Worm (Caenorhabditis elegans): ENCODE data around the gene col-85.
A peak's percentile ranks its signal among the peaks of the same experiment; 100 is the strongest.

Gene col-85

ce11 chrII:12494556-12495131 is at the start of gene col-85 (continued):
- TF ChIP-seq zfp-2 (tag; optimal IDR thresholded peaks at IDR 0.05), result peak; percentile 48
- TF ChIP-seq zag-1 (tag; optimal IDR thresholded peaks at IDR 0.05), result no peak
- no peak for TF ChIP-seq ces-1 (GFP tag; optimal IDR thresholded peaks at IDR 0.05)
- no peak for TF ChIP-seq set-16 (GFP tag; IDR thresholded peaks at IDR 0.05)
- peak; percentile 63 for TF ChIP-seq unc-130 (GFP tag; optimal IDR thresholded peaks at IDR 0.05)

ce11 chrII:12544533-12544932 is 49.6 kb upstream of the col-85 start, which contains the start of gene F49C5.9:
Gene F49C5.9, minus strand, starts transcription at chrII:12544633.
- TF ChIP-seq ztf-11 (tag; optimal IDR thresholded peaks at IDR 0.05) (no peak), php-3 (GFP tag; IDR thresholded peaks at IDR 0.05) (no peak), daf-12 (tag; optimal IDR thresholded peaks at IDR 0.05) (no peak), ceh-28 (tag; optimal IDR thresholded peaks at IDR 0.05) (no peak), nhr-111 (GFP tag; optimal IDR thresholded peaks at IDR 0.05) (no peak), madf-5 (GFP tag; IDR thresholded peaks at IDR 0.05) (no peak), hif-1 (tag; optimal IDR thresholded peaks at IDR 0.05) (no peak), zfp-3 (GFP tag; conservative IDR thresholded peaks at IDR 0.05) (no peak), ceh-32 (tag; optimal IDR thresholded peaks at IDR 0.05; ENCODE audit: poor library complexity) (no peak), tra-1 (GFP tag; IDR thresholded peaks at IDR 0.05) (no peak), dve-1 (tag; optimal IDR thresholded peaks at IDR 0.05; ENCODE audit: insufficient read depth) (no peak), nhr-102 (tag; optimal IDR thresholded peaks at IDR 0.05) (no peak), attf-4 (tag; optimal IDR thresholded peaks at IDR 0.05) (no peak), dmd-8 (GFP tag; IDR thresholded peaks at IDR 0.05) (no peak)

DNA sequence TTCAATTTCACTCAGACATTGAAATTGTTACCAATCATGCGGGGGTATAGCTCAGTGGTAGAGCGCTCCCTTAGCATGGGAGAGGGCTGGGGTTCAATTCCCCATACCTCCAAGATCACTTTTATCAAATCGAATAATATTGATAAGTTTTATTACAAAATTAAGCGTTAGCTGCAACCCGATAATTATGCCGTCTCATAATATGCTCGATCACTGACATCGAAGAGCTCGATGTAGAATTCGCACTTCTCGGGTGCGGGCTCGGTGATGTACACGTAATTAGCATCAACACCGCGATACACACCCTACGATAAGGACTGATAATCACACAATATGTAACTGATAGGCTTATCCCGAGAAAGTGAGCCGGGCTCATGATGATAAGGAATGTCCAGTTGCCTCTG is 47.7 kb upstream of the col-85 start:
- TF ChIP-seq dmd-6 (GFP tag; IDR thresholded peaks at IDR 0.05) (peak; percentile 40), lim-7 (GFP tag; IDR thresholded peaks at IDR 0.05) (peak; percentile 74), cey-2 (tag; optimal IDR thresholded peaks at IDR 0.05; ENCODE audit: borderline replicate concordance, insufficient read depth) (no peak), unc-39 (tag; optimal IDR thresholded peaks at IDR 0.05) (no peak), vab-7 (GFP tag; IDR thresholded peaks at IDR 0.05) (no peak), daf-19 (GFP tag; conservative IDR thresholded peaks at IDR 0.05) (no peak), nhr-25 (tag; optimal IDR thresholded peaks at IDR 0.05; ENCODE audit: borderline replicate concordance, insufficient read depth) (no peak), T20F7.1 (GFP tag; optimal IDR thresholded peaks at IDR 0.05) (no peak), pqm-1 (tag; optimal IDR thresholded peaks at IDR 0.05) (no peak), pha-4 (GFP tag; IDR thresholded peaks at IDR 0.05) (peak; percentile 45; the same call in 1 of the 2 replicates), pha-4 (tag; optimal IDR thresholded peaks at IDR 0.05) (no peak), fkh-10 (GFP tag; optimal IDR thresholded peaks at IDR 0.05) (no peak), Y5F2A.4 (GFP tag; optimal IDR thresholded peaks at IDR 0.05) (no peak), F37D6.2 (tag; optimal IDR thresholded peaks at IDR 0.05) (no peak), T26A8.4 (GFP tag; IDR thresholded peaks at IDR 0.05) (no peak), spr-3 (GFP tag; optimal IDR thresholded peaks at IDR 0.05) (no peak), hlh-30 (tag; optimal IDR thresholded peaks at IDR 0.05; ENCODE audit: insufficient read depth) (peak; percentile 22), nhr-48 (tag; optimal IDR thresholded peaks at IDR 0.05) (peak; percentile 9), ceh-28 (tag; optimal IDR thresholded peaks at IDR 0.05) (no peak), nhr-41 (GFP tag; IDR thresholded peaks at IDR 0.05) (no peak), F44E2.7 (GFP tag; IDR thresholded peaks at IDR 0.05) (0 out of 2 replicates have a peak, but pooled peaks have one; percentile 68), aly-2 (tag; optimal IDR thresholded peaks at IDR 0.05) (no peak), nhr-6 (tag; optimal IDR thresholded peaks at IDR 0.05) (no peak), daf-12 (tag; optimal IDR thresholded peaks at IDR 0.05) (no peak), tag-97 (GFP tag; IDR thresholded peaks at IDR 0.05) (no peak), daf-16 (GFP tag; optimal IDR thresholded peaks at IDR 0.05) (peak; percentile 42 to 84), daf-16 (tag; optimal IDR thresholded peaks at IDR 0.05) (no peak), tra-1 (GFP tag; IDR thresholded peaks at IDR 0.05) (peak; percentile 60; the same call in 1 of the 2 replicates), snpc-4 (tag; optimal IDR thresholded peaks at IDR 0.05) (no peak), php-3 (GFP tag; IDR thresholded peaks at IDR 0.05) (no peak), nhr-76 (tag; optimal IDR thresholded peaks at IDR 0.05) (no peak), attf-4 (tag; optimal IDR thresholded peaks at IDR 0.05) (no peak), arid-1 (GFP tag; conservative IDR thresholded peaks at IDR 0.05) (0 out of 2 replicates have a peak, but pooled peaks have one; percentile 40), dve-1 (tag; optimal IDR thresholded peaks at IDR 0.05; ENCODE audit: insufficient read depth) (no peak)

Data from whole organism, L4 larva.